Worm (Caenorhabditis elegans): ENCODE results near the gene E04F6.10.

DNA sequence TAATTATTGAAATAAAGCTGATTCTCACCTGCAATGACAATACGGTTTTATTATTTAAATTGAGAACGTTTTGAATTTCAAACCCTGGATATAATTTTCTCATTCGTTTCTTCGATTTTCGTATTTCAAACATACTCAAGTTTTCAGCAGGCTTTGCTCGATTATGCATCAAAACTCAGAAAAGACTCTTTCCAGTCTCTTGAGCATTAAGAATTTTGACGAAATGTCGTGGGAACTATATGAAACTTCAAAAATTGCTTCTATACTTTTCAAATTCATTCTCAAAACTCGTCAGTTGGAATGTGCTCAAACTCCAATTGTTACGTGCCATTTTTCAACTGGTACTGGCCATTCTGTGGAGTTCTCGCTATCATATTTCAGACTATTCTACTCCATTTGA is 11.6 kb downstream of the E04F6.10 start, which contains the start of gene srd-59:
- TF ChIP-seq mxl-2 (GFP tag; conservative IDR thresholded peaks at IDR 0.05) = no peak
- TF ChIP-seq nhr-77 (tag; optimal IDR thresholded peaks at IDR 0.05) = no peak
- TF ChIP-seq mes-2 (tag; optimal IDR thresholded peaks at IDR 0.05; ENCODE audit: poor library complexity, severe bottlenecking) = no peak
